Fruit fly (Drosophila melanogaster): Measurements from ENCODE around the gene CG32176.

DNA sequence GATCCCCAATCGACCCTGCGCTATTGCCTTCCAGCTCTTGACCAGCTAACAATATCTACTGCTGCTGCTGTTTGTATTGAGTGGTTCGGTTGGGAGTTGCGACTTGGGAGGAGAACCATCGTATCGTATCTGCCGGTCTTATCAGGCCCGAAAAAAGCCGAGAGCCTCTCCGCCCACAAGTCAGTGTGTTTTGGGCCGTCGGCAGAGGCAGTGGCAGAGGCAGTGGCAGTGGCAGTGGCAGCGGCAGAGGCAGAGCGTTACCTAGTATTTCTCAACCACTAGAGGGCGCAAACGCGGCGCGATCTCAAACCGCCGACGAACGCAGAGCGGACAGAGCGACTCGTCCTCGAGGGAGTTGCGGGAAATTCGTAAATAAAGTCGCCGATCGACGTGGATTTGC, 36.4 kb downstream of the CG32176 start, which contains the start of gene SecCl:
- no peak for TF ChIP-seq CG8478 (optimal IDR thresholded peaks at IDR 0.05)
- TF ChIP-seq Dll (optimal IDR thresholded peaks at IDR 0.05): no peak
- no peak for TF ChIP-seq usp (GFP tag; optimal IDR thresholded peaks at IDR 0.05)
- TF ChIP-seq pan (optimal IDR thresholded peaks at IDR 0.05): no peak
- no peak for TF ChIP-seq psq (optimal IDR thresholded peaks at IDR 0.05)

Measured in whole organism.